Fruit fly (Drosophila melanogaster) whole organism, embryonic: ENCODE measurements around the gene svr.

Experiments
- Adf1 ChIP-seq: fragments of 200-800 bp; sonication (Bioruptor generic); IDR thresholded peaks from 2 replicates; pipeline ENCODE4 v1.3.6; 2022; ENCODE audit warnings: missing biosample characterization, missing genetic modification characterization
- Aef1 ChIP-seq: fragments of 200-800 bp; sonication (Bioruptor generic); IDR thresholded peaks from 3 replicates; pipeline ENCODE4 v1.3.6; 2022; ENCODE audit warnings: missing biosample characterization, missing genetic modification characterization
- CG11560 ChIP-seq: fragments of 200-800 bp; sonication (Bioruptor generic); IDR thresholded peaks from 3 replicates; pipeline ENCODE4 v1.3.6; 2022; ENCODE audit warnings: missing biosample characterization, missing genetic modification characterization
- CG11696 ChIP-seq: fragments of 200-800 bp; sonication (Bioruptor generic); IDR thresholded peaks from 2 replicates; pipeline ENCODE4 v1.3.6; 2022; ENCODE audit warnings: missing biosample characterization, missing genetic modification characterization
- CG12299 ChIP-seq: fragments of 200-800 bp; sonication (Bioruptor generic); optimal IDR thresholded peaks from 2 replicates; lab custom pipeline; 2018; ENCODE audit warnings: missing biosample characterization, mild to moderate bottlenecking, missing genetic modification characterization
- CG14667 ChIP-seq: fragments of 200-800 bp; sonication (Bioruptor generic); IDR thresholded peaks from 2 replicates; pipeline ENCODE4 v1.3.6; 2022; ENCODE audit warnings: missing biosample characterization, missing genetic modification characterization
- CG2116 ChIP-seq: fragments of 200-800 bp; sonication (Bioruptor generic); optimal IDR thresholded peaks from 3 replicates; lab custom pipeline; 2018; ENCODE audit warnings: missing biosample characterization, mild to moderate bottlenecking, missing genetic modification characterization
- CG2120 ChIP-seq: fragments of 200-800 bp; sonication (Bioruptor generic); optimal IDR thresholded peaks from 3 replicates; lab custom pipeline; 2016; ENCODE audit warnings: missing biosample characterization, missing genetic modification characterization
- CG2712 ChIP-seq: fragments of 200-800 bp; optimal IDR thresholded peaks from 3 replicates; lab custom pipeline; 2019; ENCODE audit warnings: missing biosample characterization, mild to moderate bottlenecking, missing genetic modification characterization, moderate library complexity
- CG34422 ChIP-seq: fragments of 200-800 bp; sonication (Bioruptor generic); IDR thresholded peaks from 3 replicates; pipeline ENCODE4 v1.3.6; 2022; ENCODE audit warnings: missing biosample characterization, missing genetic modification characterization
- CG6689 ChIP-seq: fragments of 200-800 bp; sonication (Bioruptor generic); IDR thresholded peaks from 2 replicates; pipeline ENCODE4 v1.3.6; 2022; ENCODE audit warnings: missing biosample characterization, missing genetic modification characterization
- CG6791 ChIP-seq: fragments of 200-800 bp; sonication (Bioruptor generic); IDR thresholded peaks from 3 replicates; pipeline ENCODE4 v1.3.6; 2022; ENCODE audit warnings: missing biosample characterization, missing genetic modification characterization; ENCODE audit not compliant: partially characterized antibody
- CG7271 ChIP-seq: fragments of 200-800 bp; sonication (Bioruptor generic); optimal IDR thresholded peaks from 2 replicates; lab custom pipeline; 2018; ENCODE audit warnings: missing biosample characterization, mild to moderate bottlenecking, missing genetic modification characterization, moderate library complexity
- CG8359 ChIP-seq: fragments of 200-800 bp; sonication (Bioruptor generic); optimal IDR thresholded peaks from 2 replicates; lab custom pipeline; 2017; ENCODE audit warnings: missing biosample characterization, mild to moderate bottlenecking, missing genetic modification characterization, borderline replicate concordance
- CG8765 ChIP-seq: fragments of 200-800 bp; sonication (Bioruptor generic); IDR thresholded peaks from 2 replicates; pipeline ENCODE4 v1.3.6; 2022; ENCODE audit warnings: missing biosample characterization, missing genetic modification characterization
- CG9797 ChIP-seq: fragments of 200-800 bp; sonication (Bioruptor generic); optimal IDR thresholded peaks from 3 replicates; lab custom pipeline; 2018; ENCODE audit warnings: missing biosample characterization, mild to moderate bottlenecking, missing genetic modification characterization
- Dip3 ChIP-seq: fragments of 200-800 bp; sonication (Bioruptor generic); optimal IDR thresholded peaks from 3 replicates; lab custom pipeline; 2016; ENCODE audit warnings: missing biosample characterization, missing genetic modification characterization
- E2f1 ChIP-seq: fragments of 200-800 bp; sonication (Bioruptor generic); IDR thresholded peaks from 2 replicates; pipeline ENCODE4 v1.3.6; 2022; ENCODE audit warnings: missing biosample characterization, missing genetic modification characterization
- Ets65A ChIP-seq: fragments of 200-800 bp; sonication (Bioruptor generic); peaks from one replicate; lab custom pipeline; 2016; ENCODE audit warnings: missing biosample characterization, missing genetic modification characterization
- Ets97D ChIP-seq: fragments of 200-800 bp; sonication (Bioruptor generic); optimal IDR thresholded peaks from 3 replicates; lab custom pipeline; 2016; ENCODE audit warnings: missing biosample characterization, missing genetic modification characterization
- GATAe ChIP-seq: fragments of 200-800 bp; sonication (Bioruptor generic); conservative IDR thresholded peaks from 2 replicates; pipeline ENCODE4 v1.3.6; 2022; ENCODE audit warnings: missing biosample characterization, missing genetic modification characterization
- Hsf ChIP-seq: fragments of 200-800 bp; sonication (Bioruptor generic); optimal IDR thresholded peaks from 3 replicates; lab custom pipeline; 2016; ENCODE audit warnings: missing biosample characterization, missing genetic modification characterization
- Mrtf ChIP-seq: fragments of 200-800 bp; sonication (Bioruptor generic); IDR thresholded peaks from 3 replicates; pipeline ENCODE4 v1.3.6; 2022; ENCODE audit warnings: missing biosample characterization, missing genetic modification characterization
- Nf-YC ChIP-seq: fragments of 200-800 bp; optimal IDR thresholded peaks from 3 replicates; lab custom pipeline; 2019; ENCODE audit warnings: missing biosample characterization, mild to moderate bottlenecking, missing genetic modification characterization, moderate library complexity
- Oaz ChIP-seq: fragments of 200-800 bp; sonication (Bioruptor generic); IDR thresholded peaks from 2 replicates; pipeline ENCODE4 v1.3.6; 2022; ENCODE audit warnings: missing biosample characterization, missing genetic modification characterization
- bowl ChIP-seq: fragments of 200-800 bp; sonication (Bioruptor generic); IDR thresholded peaks from 2 replicates; pipeline ENCODE4 v1.3.6; 2022; ENCODE audit warnings: missing biosample characterization, missing genetic modification characterization
- cato ChIP-seq: fragments of 200-800 bp; sonication (Bioruptor generic); optimal IDR thresholded peaks from 2 replicates; lab custom pipeline; 2016; ENCODE audit warnings: missing biosample characterization, missing genetic modification characterization, borderline replicate concordance
- crp ChIP-seq, 2 experiments: fragments of 200-800 bp; sonication (Bioruptor generic); optimal IDR thresholded peaks; 2 replicates in 1 of 2; 3 replicates in 1 of 2; lab custom pipeline; 2017; ENCODE audit warnings: missing biosample characterization in 2 of 2, missing genetic modification characterization in 2 of 2, mild to moderate bottlenecking in 1 of 2, moderate library complexity in 1 of 2
- gsb ChIP-seq: fragments of 200-800 bp; sonication (Bioruptor generic); IDR thresholded peaks from 2 replicates; pipeline ENCODE4 v1.3.6; 2022; ENCODE audit warnings: missing biosample characterization, missing genetic modification characterization
- gt ChIP-seq: fragments of 200-800 bp; sonication (Bioruptor generic); IDR thresholded peaks from 2 replicates; pipeline ENCODE4 v1.3.6; 2022; ENCODE audit warnings: missing biosample characterization, missing genetic modification characterization
- jing ChIP-seq: fragments of 200-800 bp; sonication (Bioruptor generic); optimal IDR thresholded peaks from 2 replicates; lab custom pipeline; 2018; ENCODE audit warnings: missing biosample characterization, mild to moderate bottlenecking, missing genetic modification characterization
- jumu ChIP-seq: fragments of 200-800 bp; sonication (Bioruptor generic); optimal IDR thresholded peaks from 3 replicates; lab custom pipeline; 2016; ENCODE audit warnings: missing biosample characterization, missing genetic modification characterization
- klu ChIP-seq: fragments of 200-800 bp; sonication (Bioruptor generic); IDR thresholded peaks from 2 replicates; pipeline ENCODE4 v1.3.6; 2022; ENCODE audit warnings: missing biosample characterization, missing genetic modification characterization
- kni ChIP-seq: fragments of 200-800 bp; sonication (Bioruptor generic); optimal IDR thresholded peaks from 3 replicates; lab custom pipeline; 2017; ENCODE audit warnings: mild to moderate bottlenecking, missing biosample characterization, missing genetic modification reagents, missing genetic modification characterization
- mam ChIP-seq: fragments of 200-800 bp; sonication (Bioruptor generic); optimal IDR thresholded peaks from 3 replicates; lab custom pipeline; 2016; ENCODE audit warnings: missing biosample characterization, missing genetic modification characterization
- mld ChIP-seq: fragments of 200-800 bp; sonication (Bioruptor generic); IDR thresholded peaks from 3 replicates; pipeline ENCODE4 v1.3.6; 2022; ENCODE audit warnings: missing biosample characterization, missing genetic modification characterization; ENCODE audit not compliant: partially characterized antibody
- nau ChIP-seq: fragments of 200-800 bp; sonication (Bioruptor generic); optimal IDR thresholded peaks from 3 replicates; lab custom pipeline; 2017; ENCODE audit warnings: missing biosample characterization, mild to moderate bottlenecking, missing genetic modification characterization, missing genetic modification reagents
- nerfin-1 ChIP-seq: fragments of 200-800 bp; sonication (Bioruptor generic); optimal IDR thresholded peaks from 3 replicates; lab custom pipeline; 2019; ENCODE audit warnings: missing biosample characterization, mild to moderate bottlenecking, missing genetic modification characterization, moderate library complexity
- otp ChIP-seq: fragments of 200-800 bp; sonication (Bioruptor generic); IDR thresholded peaks from 3 replicates; pipeline ENCODE4, ENCODE4 v1.3.6; 2022; ENCODE audit warnings: missing biosample characterization, missing genetic modification characterization
- pho ChIP-seq: fragments of 200-800 bp; sonication (Bioruptor generic); optimal IDR thresholded peaks from 2 replicates; lab custom pipeline; 2016; ENCODE audit warnings: missing biosample characterization, missing genetic modification characterization
- phol ChIP-seq: fragments of 200-800 bp; sonication (Bioruptor generic); optimal IDR thresholded peaks from 3 replicates; lab custom pipeline; 2018; ENCODE audit warnings: missing biosample characterization, mild to moderate bottlenecking, missing genetic modification characterization, moderate library complexity
- pita ChIP-seq: fragments of 200-800 bp; sonication (Bioruptor generic); optimal IDR thresholded peaks from 2 replicates; lab custom pipeline; 2017; ENCODE audit warnings: missing biosample characterization, mild to moderate bottlenecking, missing genetic modification characterization
- sc ChIP-seq, 3 experiments: fragments of >200 bp in 2 of 3; fragments of 200-800 bp in 1 of 3; sonication (Bioruptor generic) in 1 of 3; optimal IDR thresholded peaks; 2 replicates in 2 of 3; 3 replicates in 1 of 3; lab custom pipeline; 2017; ENCODE audit warnings: mild to moderate bottlenecking in 1 of 3, missing biosample characterization in 1 of 3, missing genetic modification characterization in 1 of 3, missing genetic modification reagents in 1 of 3
- sens ChIP-seq: fragments of 200-800 bp; sonication (Bioruptor generic); peaks from one replicate; lab custom pipeline; 2016; ENCODE audit warnings: missing biosample characterization, missing genetic modification characterization
- sens-2 ChIP-seq: fragments of 200-800 bp; sonication (Bioruptor generic); IDR thresholded peaks from 2 replicates; pipeline ENCODE4 v1.3.6; 2022; ENCODE audit warnings: missing biosample characterization, missing genetic modification characterization
- sima ChIP-seq: fragments of 200-800 bp; sonication (Bioruptor generic); optimal IDR thresholded peaks from 2 replicates; lab custom pipeline; 2016; ENCODE audit warnings: missing biosample characterization, missing genetic modification characterization
- sisA ChIP-seq: fragments of 200-800 bp; sonication (Bioruptor generic); IDR thresholded peaks from 2 replicates; pipeline ENCODE4 v1.3.6; 2022; ENCODE audit warnings: missing biosample characterization, missing genetic modification characterization
- so ChIP-seq: fragments of 200-800 bp; sonication (Bioruptor generic); IDR thresholded peaks from 3 replicates; pipeline ENCODE4 v1.3.6; 2022; ENCODE audit warnings: missing biosample characterization, missing genetic modification characterization
- wek ChIP-seq: fragments of 200-800 bp; sonication (Bioruptor generic); optimal IDR thresholded peaks from 3 replicates; lab custom pipeline; 2018; ENCODE audit warnings: missing biosample characterization, mild to moderate bottlenecking, missing genetic modification characterization, moderate library complexity

The svr gene

dm6 chrX:522357-523043 is 26.3 kb downstream of the svr start (continued):
- TF ChIP-seq kni, result peak; percentile 74
- peak; percentile 83 for TF ChIP-seq Hsf
- TF ChIP-seq mld (GFP tag; lab: Robert Waterston, UW), result no peak
- TF ChIP-seq Nf-YC (tag; lab: Kevin White, UChicago), result peak; percentile 76
- peak; percentile 82 for TF ChIP-seq pho (GFP tag; lab: Kevin White, UChicago)
- peak; percentile 95 for TF ChIP-seq Ets65A (GFP tag; lab: Kevin White, UChicago)
- peak; percentile 78 for TF ChIP-seq CG14667 (GFP tag; lab: Robert Waterston, UW)
- peak; percentile 91 for TF ChIP-seq sens (GFP tag; lab: Kevin White, UChicago)
- TF ChIP-seq CG8359, result no peak
- peak; percentile 84 for TF ChIP-seq CG34422 (GFP tag; lab: Robert Waterston, UW)
- peak; percentile 73 for TF ChIP-seq CG12299
- TF ChIP-seq CG8765 (GFP tag; lab: Robert Waterston, UW), result peak; percentile 63; the same call in 1 of the 2 replicates
- peak; percentile 96 for TF ChIP-seq CG2120 (GFP tag; lab: Kevin White, UChicago)
- TF ChIP-seq Adf1 (GFP tag; lab: Robert Waterston, UW), result peak; percentile 44; the same call in 1 of the 2 replicates
- peak; percentile 67 for TF ChIP-seq wek (GFP tag; lab: Kevin White, UChicago)
- TF ChIP-seq Oaz (GFP tag; lab: Robert Waterston, UW), result peak; percentile 48
- peak; percentile 77 for TF ChIP-seq sens-2 (GFP tag; lab: Robert Waterston, UW)
- TF ChIP-seq CG2116 (GFP tag; lab: Kevin White, UChicago), result no peak
- TF ChIP-seq sc (optimal IDR thresholded peaks at IDR 0.05; lab: Kevin White, UChicago), result no peak
- no peak for TF ChIP-seq sc (GFP tag; optimal IDR thresholded peaks at IDR 0.05; lab: Kevin White, UChicago)
- no peak for TF ChIP-seq CG9797 (GFP tag; lab: Kevin White, UChicago)
- no peak for TF ChIP-seq pita (GFP tag; lab: Kevin White, UChicago)
- TF ChIP-seq Aef1, result peak; percentile 75
- TF ChIP-seq crp (GFP tag; optimal IDR thresholded peaks at IDR 0.05; lab: Kevin White, UChicago), result peak in 1 of 2 experiments; percentile 6
- TF ChIP-seq GATAe (GFP tag; lab: Robert Waterston, UW), result no peak; the same call in 1 of the 2 replicates
- peak; percentile 48 for TF ChIP-seq cato (GFP tag; lab: Kevin White, UChicago)
- peak; percentile 85 for TF ChIP-seq sisA (GFP tag; lab: Robert Waterston, UW)
- TF ChIP-seq nerfin-1 (tag; lab: Kevin White, UChicago), result peak; percentile 46
- TF ChIP-seq mam (GFP tag; lab: Kevin White, UChicago), result peak; percentile 94
- peak; percentile 41 for TF ChIP-seq nau (GFP tag; lab: Kevin White, UChicago)
- TF ChIP-seq CG6791, result no peak
- TF ChIP-seq Ets97D, result peak; percentile 49
- peak; percentile 54 for TF ChIP-seq sima
- 0 out of 2 replicates have a peak, but pooled peaks have one; percentile 38 for TF ChIP-seq bowl
- TF ChIP-seq jumu, result peak; percentile 84
- TF ChIP-seq jing (GFP tag; lab: Kevin White, UChicago), result no peak
- peak; percentile 74 for TF ChIP-seq CG2712 (tag; lab: Kevin White, UChicago)
- peak; percentile 60; the same call in 1 of the 2 replicates for TF ChIP-seq gt
- peak; percentile 75 for TF ChIP-seq Dip3 (GFP tag; lab: Kevin White, UChicago)
- peak; percentile 63 for TF ChIP-seq CG11696 (GFP tag; lab: Robert Waterston, UW)
- peak; percentile 73 for TF ChIP-seq gsb
- TF ChIP-seq CG7271 (tag; lab: Kevin White, UChicago), result no peak
- TF ChIP-seq otp (GFP tag; lab: Robert Waterston, UW), result peak; percentile 80; the same call in 2 of the 3 replicates
- peak; percentile 82; the same call in 2 of the 3 replicates for TF ChIP-seq so (GFP tag; lab: Robert Waterston, UW)
- TF ChIP-seq phol (tag; lab: Kevin White, UChicago), result peak; percentile 33
- no peak; the same call in 2 of the 3 replicates for TF ChIP-seq CG11560 (tag; lab: Robert Waterston, UW)
- TF ChIP-seq klu (GFP tag; lab: Robert Waterston, UW), result peak; percentile 57; the same call in 1 of the 2 replicates
- peak; percentile 88; the same call in 2 of the 3 replicates for TF ChIP-seq Mrtf (GFP tag; lab: Robert Waterston, UW)
- peak; percentile 53; the same call in 1 of the 2 replicates for TF ChIP-seq CG6689 (GFP tag; lab: Robert Waterston, UW)
- TF ChIP-seq E2f1 (GFP tag; lab: Robert Waterston, UW), result peak; percentile 78
